Worm (Caenorhabditis elegans) whole organism, L1 larva: ENCODE data around the gene frpr-18.

Source experiments
- C34B4.2 ChIP-seq: sonication (generic microtip); optimal IDR thresholded peaks from 2 replicates; lab custom pipeline; 2017; ENCODE audit warnings: mild to moderate bottlenecking, missing genetic modification characterization, missing compliant biosample characterization
- ama-1 ChIP-seq: fragments of 150-350 bp; optimal IDR thresholded peaks from 2 replicates; lab custom pipeline; 2014
- dpl-1 ChIP-seq, 3 experiments: fragments of 150-350 bp in 2 of 3; sonication (generic microtip) in 1 of 3; optimal IDR thresholded peaks; 2 replicates each; lab custom pipeline; 2014 to 2017; ENCODE audit warnings: missing biosample characterization in 3 of 3, missing genetic modification characterization in 3 of 3, missing genetic modification reagents in 3 of 3
- dsc-1 ChIP-seq: sonication (generic microtip); optimal IDR thresholded peaks from 2 replicates; lab custom pipeline; 2016; ENCODE audit warnings: mild to moderate bottlenecking, missing genetic modification characterization, missing compliant biosample characterization
- efl-1 ChIP-seq, 4 experiments: fragments of 150-350 bp; optimal IDR thresholded peaks in 3 of 4; peaks in 1 of 4; 1 replicate in 1 of 4; 2 replicates in 3 of 4; lab custom pipeline; 2014; ENCODE audit warnings: missing biosample characterization in 2 of 4, missing genetic modification characterization in 2 of 4, missing genetic modification reagents in 2 of 4
- fkh-10 ChIP-seq: sonication (generic microtip); optimal IDR thresholded peaks from 2 replicates; lab custom pipeline; 2017; ENCODE audit warnings: missing biosample characterization, missing genetic modification reagents, missing genetic modification characterization
- jun-1 ChIP-seq: fragments of 150-350 bp; optimal IDR thresholded peaks from 2 replicates; lab custom pipeline; 2014; ENCODE audit warnings: missing biosample characterization, missing genetic modification reagents, missing genetic modification characterization
- nhr-237 ChIP-seq: fragments of 150-350 bp; optimal IDR thresholded peaks from 2 replicates; lab custom pipeline; 2014; ENCODE audit warnings: missing biosample characterization, missing genetic modification characterization
- pqm-1 ChIP-seq: sonication (generic microtip); optimal IDR thresholded peaks from 3 replicates; lab custom pipeline; 2017; ENCODE audit warnings: missing biosample characterization, missing genetic modification characterization
- unc-86 ChIP-seq: sonication (generic microtip); optimal IDR thresholded peaks from 2 replicates; lab custom pipeline; 2016; ENCODE audit warnings: missing genetic modification characterization, missing compliant biosample characterization

DNA sequence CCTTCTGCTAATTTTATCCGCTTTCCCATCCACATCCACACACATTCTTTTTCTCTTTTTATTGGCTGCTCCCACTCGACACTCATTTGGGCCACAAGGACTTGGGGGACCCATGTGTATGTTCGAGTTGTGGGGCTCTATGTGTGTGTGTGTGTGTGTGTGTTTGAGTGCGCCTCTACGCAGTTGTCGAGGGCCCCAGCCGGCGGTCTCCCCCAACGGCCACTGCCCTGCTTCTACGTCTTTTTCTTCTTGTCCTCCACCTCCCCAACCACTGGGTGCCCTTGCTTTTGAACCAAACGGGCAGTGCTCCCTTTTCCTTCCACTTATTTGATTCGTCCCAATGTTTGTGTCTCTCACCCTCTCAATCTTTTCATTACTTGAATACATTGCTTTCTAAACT is 10.5 kb downstream of the frpr-18 start:
- TF ChIP-seq dpl-1 (GFP tag; optimal IDR thresholded peaks at IDR 0.05; lab: Kevin White, UChicago) (no peak), jun-1 (no peak), C34B4.2 (tag; lab: Kevin White, UChicago) (no peak), unc-86 (peak; percentile 11), ama-1 (lab: Kevin White, UChicago) (no peak), dsc-1 (tag; lab: Kevin White, UChicago) (peak; percentile 50), pqm-1 (tag; lab: Kevin White, UChicago) (no peak), nhr-237 (tag; lab: Kevin White, UChicago) (no peak), fkh-10 (GFP tag; lab: Kevin White, UChicago) (no peak), efl-1 (optimal IDR thresholded peaks at IDR 0.05; lab: Kevin White, UChicago) (no peak), efl-1 (GFP tag; optimal IDR thresholded peaks at IDR 0.05 in 1 of 2; lab: Kevin White, UChicago) (peak in 1 of 2 experiments; percentile 44)
